Worm (Caenorhabditis elegans) whole organism, late embryonic: ENCODE data around the gene nmt-1.

Source experiments
- K02D7.2 ChIP-seq: sonication (generic microtip); optimal IDR thresholded peaks from 2 replicates; lab custom pipeline; 2017; ENCODE audit warnings: mild to moderate bottlenecking, missing genetic modification characterization, missing compliant biosample characterization
- ceh-34 ChIP-seq: sonication (generic microtip); optimal IDR thresholded peaks from 2 replicates; lab custom pipeline; 2016; ENCODE audit warnings: mild to moderate bottlenecking, missing genetic modification characterization, missing compliant biosample characterization
- hlh-15 ChIP-seq: sonication (generic microtip); optimal IDR thresholded peaks from 2 replicates; lab custom pipeline; 2016; ENCODE audit warnings: missing genetic modification characterization, missing compliant biosample characterization
- nfya-1 ChIP-seq: sonication (generic microtip); optimal IDR thresholded peaks from 2 replicates; lab custom pipeline; 2017; ENCODE audit warnings: missing genetic modification characterization, mild to moderate bottlenecking, missing compliant biosample characterization, antibody characterized with exemption, moderate library complexity
- pha-4 ChIP-seq: fragments of 150-350 bp; optimal IDR thresholded peaks from 2 replicates; lab custom pipeline; 2018; ENCODE audit warnings: missing biosample characterization, missing genetic modification reagents, missing genetic modification characterization
- pros-1 ChIP-seq: fragments of 150-350 bp; optimal IDR thresholded peaks from 2 replicates; lab custom pipeline; 2014; ENCODE audit warnings: missing biosample characterization, missing genetic modification reagents, missing genetic modification characterization
- tbx-2 ChIP-seq: sonication (generic microtip); optimal IDR thresholded peaks from 2 replicates; lab custom pipeline; 2016; ENCODE audit warnings: missing genetic modification characterization, missing compliant biosample characterization

DNA sequence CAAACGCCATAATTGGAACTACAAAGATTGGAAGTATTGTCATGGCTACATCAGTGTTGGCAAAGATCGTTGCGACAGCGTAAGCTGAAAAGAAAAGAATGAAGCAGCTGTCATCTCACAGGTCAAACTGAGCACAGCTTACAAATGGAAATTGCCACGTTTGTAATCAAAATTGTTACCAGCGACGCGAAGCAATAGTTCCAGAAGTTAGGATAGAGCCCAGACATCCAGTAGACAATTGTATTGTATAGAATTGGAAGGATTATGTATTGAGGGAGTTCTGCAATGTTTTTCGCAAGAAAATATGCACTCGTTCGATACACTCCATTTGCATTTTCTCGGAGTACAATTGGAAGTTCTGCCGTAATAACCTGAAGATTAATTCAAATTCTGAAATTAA is 30.8 kb downstream of the nmt-1 start:
- no peak for TF ChIP-seq tbx-2
- TF ChIP-seq K02D7.2 (tag; lab: Kevin White, UChicago): no peak
- no peak for TF ChIP-seq nfya-1 (tag; lab: Kevin White, UChicago)
- TF ChIP-seq hlh-15 (tag; lab: Kevin White, UChicago): no peak
- TF ChIP-seq ceh-34 (tag; lab: Kevin White, UChicago): no peak
- TF ChIP-seq pros-1: no peak
- no peak for TF ChIP-seq pha-4 (tag; lab: Kevin White, UChicago)
